Worm (Caenorhabditis elegans) whole organism, mixed stage, embryonic: ENCODE data around the gene srw-10.

ENCODE experiments used
- bed-3 ChIP-seq: fragments of 200-800 bp; sonication (Bioruptor generic); optimal IDR thresholded peaks from 3 replicates; lab custom pipeline; 2018; ENCODE audit warnings: mild to moderate bottlenecking, missing genetic modification characterization, moderate library complexity, missing compliant biosample characterization
- blmp-1 ChIP-seq: fragments of 150-350 bp; optimal IDR thresholded peaks from 2 replicates; lab custom pipeline; 2014; ENCODE audit warnings: missing biosample characterization, missing genetic modification characterization
- ceh-39 ChIP-seq: fragments of 150-350 bp; optimal IDR thresholded peaks from 2 replicates; lab custom pipeline; 2014; ENCODE audit warnings: missing biosample characterization, missing genetic modification characterization
- ceh-43 ChIP-seq: fragments of 200-800 bp; sonication (Bioruptor generic); optimal IDR thresholded peaks from 2 replicates; lab custom pipeline; 2018; ENCODE audit warnings: mild to moderate bottlenecking, missing genetic modification characterization, moderate library complexity, missing compliant biosample characterization
- ceh-83 ChIP-seq: fragments of 200-800 bp; sonication (Bioruptor generic); optimal IDR thresholded peaks from 2 replicates; lab custom pipeline; 2018; ENCODE audit warnings: mild to moderate bottlenecking, missing genetic modification characterization, missing compliant biosample characterization
- ces-1 ChIP-seq: fragments of 150-350 bp; optimal IDR thresholded peaks from 2 replicates; lab custom pipeline; 2014; ENCODE audit warnings: missing biosample characterization, missing genetic modification reagents, missing genetic modification characterization
- cnd-1 ChIP-seq: fragments of 200-800 bp; sonication (Bioruptor generic); optimal IDR thresholded peaks from 2 replicates; lab custom pipeline; 2018; ENCODE audit warnings: mild to moderate bottlenecking, missing genetic modification characterization, missing compliant biosample characterization
- drap-1 ChIP-seq: fragments of 200-800 bp; sonication (Bioruptor generic); optimal IDR thresholded peaks from 3 replicates; lab custom pipeline; 2018; ENCODE audit warnings: mild to moderate bottlenecking, missing genetic modification characterization, missing compliant biosample characterization
- elt-1 ChIP-seq: sonication (generic microtip); optimal IDR thresholded peaks from 2 replicates; lab custom pipeline; 2017; ENCODE audit warnings: missing genetic modification characterization, mild to moderate bottlenecking, missing compliant biosample characterization, antibody characterized with exemption, moderate library complexity, borderline replicate concordance; ENCODE audit not compliant: insufficient read depth
- elt-3 ChIP-seq: fragments of 150-350 bp; optimal IDR thresholded peaks from 2 replicates; lab custom pipeline; 2014; ENCODE audit warnings: missing biosample characterization, missing genetic modification characterization
- flh-1 ChIP-seq: fragments of 200-800 bp; sonication (Bioruptor generic); optimal IDR thresholded peaks from 2 replicates; lab custom pipeline; 2018; ENCODE audit warnings: mild to moderate bottlenecking, missing genetic modification characterization, moderate library complexity, missing compliant biosample characterization
- ham-2 ChIP-seq: fragments of 200-800 bp; sonication (Bioruptor generic); optimal IDR thresholded peaks from 2 replicates; lab custom pipeline; 2018; ENCODE audit warnings: mild to moderate bottlenecking, missing genetic modification characterization, missing compliant biosample characterization
- hlh-1 ChIP-seq: fragments of 150-350 bp; optimal IDR thresholded peaks from 2 replicates; lab custom pipeline; 2014; ENCODE audit warnings: missing biosample characterization, missing genetic modification reagents, missing genetic modification characterization
- lin-13 ChIP-seq: fragments of 150-350 bp; optimal IDR thresholded peaks from 2 replicates; lab custom pipeline; 2014; ENCODE audit warnings: missing biosample characterization, missing genetic modification characterization
- lin-32 ChIP-seq: fragments of 200-800 bp; sonication (Bioruptor generic); optimal IDR thresholded peaks from 2 replicates; lab custom pipeline; 2018; ENCODE audit warnings: mild to moderate bottlenecking, missing genetic modification characterization, missing compliant biosample characterization
- lsy-2 ChIP-seq: fragments of 150-350 bp; optimal IDR thresholded peaks from 2 replicates; lab custom pipeline; 2014; ENCODE audit warnings: missing biosample characterization, missing genetic modification characterization
- mab-5 ChIP-seq: fragments of 150-350 bp; optimal IDR thresholded peaks from 2 replicates; lab custom pipeline; 2014; ENCODE audit warnings: missing biosample characterization, missing genetic modification characterization
- mep-1 ChIP-seq: fragments of 150-350 bp; optimal IDR thresholded peaks from 2 replicates; lab custom pipeline; 2017; ENCODE audit warnings: missing biosample characterization, missing genetic modification reagents, missing genetic modification characterization, inconsistent platforms
- mls-2 ChIP-seq: sonication (generic microtip); optimal IDR thresholded peaks from 2 replicates; lab custom pipeline; 2016; ENCODE audit warnings: mild to moderate bottlenecking, missing genetic modification characterization, moderate library complexity, missing compliant biosample characterization
- nhr-12 ChIP-seq: fragments of 150-350 bp; optimal IDR thresholded peaks from 2 replicates; lab custom pipeline; 2014; ENCODE audit warnings: missing biosample characterization, missing genetic modification characterization
- nhr-28 ChIP-seq: fragments of 150-350 bp; optimal IDR thresholded peaks from 2 replicates; lab custom pipeline; 2014; ENCODE audit warnings: missing biosample characterization, missing genetic modification characterization
- nhr-76 ChIP-seq: sonication (generic microtip); optimal IDR thresholded peaks from 2 replicates; lab custom pipeline; 2017; ENCODE audit warnings: missing biosample characterization, missing genetic modification characterization
- pha-4 ChIP-seq: fragments of 150-350 bp; optimal IDR thresholded peaks from 2 replicates; lab custom pipeline; 2018; ENCODE audit warnings: missing biosample characterization, missing genetic modification reagents, missing genetic modification characterization
- snpc-4 ChIP-seq: fragments of 150-350 bp; optimal IDR thresholded peaks from 2 replicates; lab custom pipeline; 2014; ENCODE audit warnings: missing biosample characterization, missing genetic modification characterization
- sptf-1 ChIP-seq: sonication (generic microtip); optimal IDR thresholded peaks from 2 replicates; lab custom pipeline; 2017; ENCODE audit warnings: mild to moderate bottlenecking, missing genetic modification characterization, moderate library complexity, missing compliant biosample characterization
- unc-120 ChIP-seq: sonication (generic microtip); optimal IDR thresholded peaks from 2 replicates; lab custom pipeline; 2017; ENCODE audit warnings: missing genetic modification characterization, missing compliant biosample characterization; ENCODE audit not compliant: poor library complexity, severe bottlenecking
- unc-39 ChIP-seq: fragments of 150-350 bp; optimal IDR thresholded peaks from 2 replicates; lab custom pipeline; 2014; ENCODE audit warnings: missing biosample characterization, missing genetic modification characterization
- unc-62 ChIP-seq: fragments of 150-350 bp; optimal IDR thresholded peaks from 2 replicates; lab custom pipeline; 2014; ENCODE audit warnings: missing biosample characterization, missing genetic modification reagents, missing genetic modification characterization
- zip-8 ChIP-seq: fragments of 150-350 bp; optimal IDR thresholded peaks from 2 replicates; lab custom pipeline; 2014; ENCODE audit warnings: missing biosample characterization, missing genetic modification characterization
- ztf-11 ChIP-seq: fragments of 150-350 bp; optimal IDR thresholded peaks from 2 replicates; lab custom pipeline; 2014; ENCODE audit warnings: missing biosample characterization, missing genetic modification characterization

The srw-10 gene

DNA sequence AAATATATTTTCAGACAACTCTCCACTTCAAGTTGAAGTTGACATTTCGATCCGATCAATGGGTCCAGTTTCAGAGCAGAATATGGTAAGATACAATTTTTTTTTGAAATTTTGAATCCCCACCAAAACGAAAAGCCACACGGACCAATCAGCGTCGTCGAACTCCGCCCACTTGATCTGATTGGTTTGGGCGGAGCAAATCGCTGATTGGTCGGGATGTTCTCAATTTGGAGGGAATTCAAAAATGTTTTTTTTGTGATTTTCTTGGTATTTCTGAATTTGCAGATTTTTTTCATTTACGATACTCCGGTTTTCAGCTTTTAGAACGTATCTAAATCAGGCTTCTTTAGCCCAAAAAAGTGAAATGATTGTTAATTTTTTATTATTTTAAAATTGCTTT, 30.3 kb downstream of the srw-10 start:
- TF ChIP-seq lin-32 (GFP tag; lab: Kevin White, UChicago) (no peak), elt-3 (tag; lab: Kevin White, UChicago) (no peak), unc-39 (tag; lab: Kevin White, UChicago) (no peak)

DNA sequence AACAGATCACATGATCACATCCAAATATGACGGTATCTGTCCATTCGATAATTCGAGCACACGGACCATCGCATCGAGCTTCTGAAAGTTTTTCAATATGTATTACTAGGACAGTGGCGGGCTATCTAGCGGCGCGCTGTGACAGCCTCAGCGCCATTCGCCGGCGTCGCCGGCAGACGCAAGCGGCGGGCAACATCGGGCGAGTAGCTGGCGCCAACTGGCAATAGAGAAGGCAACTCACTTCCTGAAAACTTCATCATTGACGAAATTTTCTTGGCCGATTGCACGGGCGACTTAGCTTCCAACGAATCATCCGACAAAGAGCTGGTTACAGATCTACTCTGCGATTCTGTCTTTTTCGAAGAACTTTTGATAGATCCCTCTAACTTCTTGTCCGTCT, 33.1 kb downstream of the srw-10 start:
- TF ChIP-seq pha-4 (tag; lab: Kevin White, UChicago) (no peak), drap-1 (GFP tag; lab: Kevin White, UChicago) (no peak), nhr-76 (tag; lab: Kevin White, UChicago) (no peak), mep-1 (tag; lab: Kevin White, UChicago) (no peak), unc-120 (tag; lab: Kevin White, UChicago) (no peak), unc-62 (GFP tag; lab: Kevin White, UChicago) (no peak), nhr-12 (tag; lab: Kevin White, UChicago) (no peak), mls-2 (no peak), ceh-39 (tag; lab: Kevin White, UChicago) (no peak)

DNA sequence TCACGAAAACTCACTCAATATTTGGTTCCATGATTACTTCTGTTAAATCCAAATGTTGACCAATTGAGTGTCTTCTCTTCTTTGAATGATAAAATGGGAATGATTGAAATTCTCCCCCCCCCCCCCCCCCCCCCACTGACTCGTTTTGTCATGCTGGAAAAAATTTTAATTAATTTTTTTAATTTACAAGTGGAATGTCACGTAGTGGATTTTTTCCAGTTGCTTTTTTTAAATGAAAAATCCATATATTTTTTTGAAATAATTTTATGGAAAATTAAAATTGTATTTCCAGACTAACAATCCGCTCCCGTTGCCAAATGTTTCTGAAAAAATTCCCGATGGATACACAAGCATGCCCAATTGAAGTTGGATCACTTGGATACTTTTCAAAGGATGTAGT, 34.3 kb downstream of the srw-10 start, which contains the start of gene BE10.1:
BE10.1 (minus strand) TSS at position 101 of the 400 bp plus-strand sequence.
- TF ChIP-seq ces-1 (GFP tag; lab: Kevin White, UChicago) (no peak), blmp-1 (tag; lab: Kevin White, UChicago) (no peak), nhr-28 (no peak), elt-1 (tag; lab: Kevin White, UChicago) (no peak), nhr-76 (tag; lab: Kevin White, UChicago) (no peak), nhr-12 (tag; lab: Kevin White, UChicago) (no peak), snpc-4 (no peak), pha-4 (tag; lab: Kevin White, UChicago) (no peak), lin-13 (tag; lab: Kevin White, UChicago) (no peak)

DNA sequence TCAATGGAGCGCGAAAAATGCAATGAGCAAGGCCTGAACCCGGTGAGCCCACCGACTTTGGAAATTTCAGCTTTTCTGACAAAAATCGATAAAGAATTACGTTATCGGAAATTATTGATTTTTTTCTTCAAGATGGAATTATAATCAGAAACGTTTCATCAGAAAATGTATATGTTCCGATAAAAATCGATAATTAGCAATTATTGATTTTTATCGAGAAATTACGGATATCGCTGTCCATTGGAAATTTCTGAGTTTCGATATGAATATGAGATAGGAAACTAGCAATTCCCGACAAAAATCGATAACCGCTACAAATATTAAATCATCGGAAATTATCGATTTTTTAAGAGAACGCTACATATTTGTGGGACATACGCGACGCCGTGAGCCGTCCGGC, 39.1 kb downstream of the srw-10 start:
- TF ChIP-seq ceh-83 (GFP tag; lab: Kevin White, UChicago) (no peak), sptf-1 (tag; lab: Kevin White, UChicago) (no peak), lsy-2 (no peak), ceh-39 (tag; lab: Kevin White, UChicago) (no peak), flh-1 (GFP tag; lab: Kevin White, UChicago) (no peak), elt-1 (tag; lab: Kevin White, UChicago) (no peak), cnd-1 (tag; lab: Kevin White, UChicago) (no peak)

DNA sequence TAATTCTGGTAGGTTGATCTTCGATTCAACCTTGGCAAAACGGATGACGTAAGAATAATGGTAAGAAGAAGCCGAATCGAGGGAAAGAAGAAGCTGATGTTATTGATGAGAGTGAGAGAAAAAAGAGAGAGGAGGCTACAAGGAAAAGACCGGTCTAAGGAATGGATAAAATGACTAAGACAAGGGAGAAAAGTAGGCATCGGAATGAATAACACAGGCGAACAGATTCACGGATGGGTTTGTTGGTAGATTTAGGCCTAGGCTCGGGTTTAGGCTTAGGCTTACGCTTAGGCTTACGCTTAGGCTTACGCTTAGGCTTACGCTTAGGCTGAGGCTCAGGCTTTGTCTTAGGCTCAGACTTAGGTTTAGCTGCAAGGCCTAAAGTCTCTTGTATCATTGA, 43.3 kb downstream of the srw-10 start, which contains the start of gene agmo-1:
agmo-1 (minus strand) TSS at position 101 of the 400 bp plus-strand sequence.
- TF ChIP-seq nhr-76 (tag; lab: Kevin White, UChicago) (no peak), hlh-1 (tag; lab: Kevin White, UChicago) (no peak), unc-39 (tag; lab: Kevin White, UChicago) (no peak), lin-32 (GFP tag; lab: Kevin White, UChicago) (no peak), zip-8 (tag; lab: Kevin White, UChicago) (no peak), cnd-1 (tag; lab: Kevin White, UChicago) (no peak), flh-1 (GFP tag; lab: Kevin White, UChicago) (no peak), ham-2 (GFP tag; lab: Kevin White, UChicago) (no peak), ceh-39 (tag; lab: Kevin White, UChicago) (no peak), ceh-43 (GFP tag; lab: Kevin White, UChicago) (no peak), nhr-12 (tag; lab: Kevin White, UChicago) (no peak), mls-2 (no peak), elt-1 (tag; lab: Kevin White, UChicago) (no peak), ceh-83 (GFP tag; lab: Kevin White, UChicago) (no peak), ztf-11 (tag; lab: Kevin White, UChicago) (no peak), mep-1 (tag; lab: Kevin White, UChicago) (no peak), bed-3 (no peak), ces-1 (GFP tag; lab: Kevin White, UChicago) (no peak), mab-5 (tag; lab: Kevin White, UChicago) (no peak)
